Worm (Caenorhabditis elegans): ENCODE measurements around the gene olrn-1.

DNA sequence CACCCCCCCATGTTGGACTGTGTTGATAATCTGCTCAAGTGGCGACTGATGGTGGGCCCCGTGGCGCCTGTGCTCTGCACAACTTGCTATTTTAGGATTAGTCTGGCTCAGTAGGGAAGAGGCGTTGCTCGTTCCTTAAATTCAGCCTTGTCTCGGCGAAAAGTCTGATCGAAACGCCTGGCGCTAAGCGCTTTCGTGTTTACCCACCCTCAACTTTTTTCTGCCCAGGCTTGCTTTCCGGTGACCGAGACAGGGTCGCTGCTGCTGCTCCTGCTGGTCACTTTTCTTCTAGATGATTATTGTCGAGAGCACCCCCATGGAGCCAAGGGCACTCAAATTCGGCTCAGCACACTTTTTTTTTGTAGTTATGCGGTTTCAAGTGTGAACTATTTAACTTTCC lies 22.9 kb upstream of the olrn-1 start:
- TF ChIP-seq ham-2 (GFP tag; optimal IDR thresholded peaks at IDR 0.05) (no peak), ces-1 (GFP tag; optimal IDR thresholded peaks at IDR 0.05) (no peak), ceh-39 (tag; optimal IDR thresholded peaks at IDR 0.05) (no peak), pha-4 (tag; optimal IDR thresholded peaks at IDR 0.05) (no peak), unc-62 (GFP tag; optimal IDR thresholded peaks at IDR 0.05) (no peak), mep-1 (tag; optimal IDR thresholded peaks at IDR 0.05) (no peak), nhr-12 (tag; optimal IDR thresholded peaks at IDR 0.05) (no peak)

All from whole organism, mixed stage, embryonic.